Worm (Caenorhabditis elegans) whole organism, midembryonic: ENCODE results near the gene aldo-1.

Source experiments
- cog-1 ChIP-seq: sonication (generic microtip); optimal IDR thresholded peaks from 2 replicates; lab custom pipeline; 2016; ENCODE audit warnings: missing genetic modification characterization, missing compliant biosample characterization
- med-1 ChIP-seq: sonication (generic microtip); optimal IDR thresholded peaks from 2 replicates; lab custom pipeline; 2017; ENCODE audit warnings: missing genetic modification characterization, mild to moderate bottlenecking, missing compliant biosample characterization, antibody characterized with exemption, missing genetic modification reagents; ENCODE audit not compliant: insufficient read depth
- ref-1 ChIP-seq: fragments of 200-800 bp; sonication (Bioruptor generic); conservative IDR thresholded peaks from 2 replicates; pipeline ENCODE4 v1.3.6; 2022; ENCODE audit warnings: missing genetic modification reagents, missing genetic modification characterization, missing compliant biosample characterization
- ztf-23 ChIP-seq: fragments of 200-800 bp; sonication (Bioruptor generic); IDR thresholded peaks from 2 replicates; pipeline ENCODE4 v1.3.6; 2022; ENCODE audit warnings: missing genetic modification reagents, missing genetic modification characterization, missing compliant biosample characterization
- ztf-29 ChIP-seq: fragments of 200-800 bp; sonication (Bioruptor generic); IDR thresholded peaks from 2 replicates; pipeline ENCODE4 v1.3.6; 2022; ENCODE audit warnings: missing genetic modification reagents, missing genetic modification characterization, missing compliant biosample characterization

DNA sequence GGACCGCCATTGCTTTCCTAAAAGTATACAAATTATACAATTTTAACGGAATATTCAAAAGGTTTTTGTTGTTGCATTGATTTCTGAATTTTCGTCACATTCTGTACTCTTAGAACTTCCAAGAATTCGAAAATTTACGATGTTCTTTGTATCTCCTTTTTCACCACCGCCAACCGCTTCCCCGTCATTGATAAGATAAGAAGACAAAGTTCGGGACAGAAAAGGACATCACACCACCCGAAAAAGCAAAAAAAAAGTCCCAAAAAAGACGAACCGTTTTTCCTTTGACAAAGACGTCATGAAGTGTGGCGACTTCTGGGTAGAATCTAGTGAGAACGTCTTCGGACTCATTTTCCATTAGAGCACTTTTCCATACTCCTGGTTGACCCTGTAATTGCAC lies 22.3 kb downstream of the aldo-1 start:
- TF ChIP-seq ztf-29 (no peak), ref-1 (GFP tag; lab: Robert Waterston, UW) (no peak), cog-1 (tag; lab: Kevin White, UChicago) (no peak), med-1 (GFP tag; lab: Kevin White, UChicago) (no peak), ztf-23 (no peak)
